Worm (Caenorhabditis elegans) whole organism, L4/young adult: ENCODE data around the gene sri-19.

Experiments
- dao-5 ChIP-seq: sonication (generic microtip); optimal IDR thresholded peaks from 2 replicates; lab custom pipeline; 2016; ENCODE audit warnings: missing genotype, missing genetic modification characterization, moderate library complexity, missing compliant biosample characterization
- him-1 ChIP-seq: sonication (generic microtip); optimal IDR thresholded peaks from 2 replicates; lab custom pipeline; 2016; ENCODE audit warnings: missing genotype, missing genetic modification reagents, missing genetic modification characterization, missing compliant biosample characterization

- no peak for TF ChIP-seq him-1 (tag; lab: Kevin White, UChicago)
- no peak for TF ChIP-seq dao-5
Observed at ce11 chrIV:10971636-10972199, 13.5 kb downstream of the sri-19 start.
